Fruit fly (Drosophila melanogaster): ENCODE results near the gene wls.

Gene wls

dm6 chr3L:11203820-11204449 lies 34.5 kb upstream of the wls start:
- TF ChIP-seq tj (GFP tag; optimal IDR thresholded peaks at IDR 0.05) (peak; percentile 96), CG14711 (tag; optimal IDR thresholded peaks at IDR 0.05) (no peak)

DNA sequence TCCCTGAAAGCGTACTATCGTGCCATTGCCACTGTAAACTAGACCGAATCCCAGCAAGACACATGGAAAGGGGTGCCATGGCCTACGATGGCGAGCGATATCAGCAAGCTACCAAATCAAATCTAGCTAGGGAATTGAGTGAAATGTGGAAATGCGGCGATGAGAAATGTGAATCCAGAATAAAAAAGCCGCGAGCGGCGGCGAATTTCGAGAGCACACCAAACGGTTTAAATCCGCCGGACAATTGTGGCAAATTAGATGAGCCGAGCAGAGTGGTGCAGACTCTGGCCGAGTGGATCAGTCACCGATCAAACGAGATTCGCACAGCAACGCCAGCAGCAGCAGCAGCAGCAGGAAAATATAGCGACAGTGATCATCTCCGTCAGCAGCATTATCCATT lies 31.6 kb upstream of the wls start, which contains the start of gene nkt:
nkt (plus strand) TSS at position 301 of the 400 bp plus-strand sequence.
- no peak for TF ChIP-seq Crg-1 (GFP tag; optimal IDR thresholded peaks at IDR 0.05)
- TF ChIP-seq cic (GFP tag; optimal IDR thresholded peaks at IDR 0.05): no peak
- TF ChIP-seq CG7045 (GFP tag; optimal IDR thresholded peaks at IDR 0.05): no peak
- no peak for TF ChIP-seq toe (GFP tag; optimal IDR thresholded peaks at IDR 0.05)
- TF ChIP-seq CG33017 (tag; optimal IDR thresholded peaks at IDR 0.05): no peak
- no peak for TF ChIP-seq cnc (optimal IDR thresholded peaks at IDR 0.05)
- no peak for TF ChIP-seq ovo (GFP tag; optimal IDR thresholded peaks at IDR 0.05)
- TF ChIP-seq Mnt (GFP tag; optimal IDR thresholded peaks at IDR 0.05): no peak
- TF ChIP-seq CG14711 (tag; optimal IDR thresholded peaks at IDR 0.05): no peak
- TF ChIP-seq CG11617 (GFP tag; optimal IDR thresholded peaks at IDR 0.05): no peak
- no peak for TF ChIP-seq CG12768 (GFP tag; optimal IDR thresholded peaks at IDR 0.05)
- TF ChIP-seq kay (GFP tag; ENCODE audit: borderline replicate concordance): no peak

DNA sequence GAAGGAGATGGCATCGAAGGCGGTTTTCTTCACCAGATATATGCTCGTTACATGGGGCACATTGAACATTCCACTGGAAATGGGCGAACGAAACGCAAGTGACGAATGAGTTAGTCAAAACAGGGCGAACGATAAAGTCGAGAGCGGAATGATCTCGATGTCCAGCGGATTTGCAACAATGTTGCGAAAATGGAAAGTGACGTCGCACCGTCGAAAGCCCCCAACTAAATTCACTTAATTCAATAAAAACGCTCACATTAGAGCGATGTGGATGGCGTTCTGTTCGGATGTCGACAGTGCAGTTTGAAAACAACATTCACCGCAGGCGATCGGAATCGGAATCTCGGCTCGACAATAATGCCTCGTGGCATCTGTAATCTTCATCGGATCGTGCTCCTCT lies 29.9 kb upstream of the wls start, which contains the start of gene CG7607:
CG7607 (plus strand) TSS at position 301 of the 400 bp plus-strand sequence.
- TF ChIP-seq Hr96 (GFP tag; optimal IDR thresholded peaks at IDR 0.05) (no peak), cic (GFP tag; optimal IDR thresholded peaks at IDR 0.05) (no peak), bab1 (GFP tag; optimal IDR thresholded peaks at IDR 0.05) (no peak), CG14711 (tag; optimal IDR thresholded peaks at IDR 0.05) (no peak), CG5204 (GFP tag; optimal IDR thresholded peaks at IDR 0.05) (no peak), CG7101 (tag; optimal IDR thresholded peaks at IDR 0.05) (no peak), pad (GFP tag; optimal IDR thresholded peaks at IDR 0.05) (no peak), CG1620 (GFP tag; optimal IDR thresholded peaks at IDR 0.05) (no peak), Mnt (GFP tag; optimal IDR thresholded peaks at IDR 0.05) (no peak), CG11617 (GFP tag; optimal IDR thresholded peaks at IDR 0.05) (no peak), toe (GFP tag; optimal IDR thresholded peaks at IDR 0.05) (no peak), Clk (GFP tag; optimal IDR thresholded peaks at IDR 0.05) (no peak), CG12768 (GFP tag; optimal IDR thresholded peaks at IDR 0.05) (no peak), kay (GFP tag; ENCODE audit: borderline replicate concordance) (no peak), ovo (GFP tag; optimal IDR thresholded peaks at IDR 0.05) (no peak), CG33017 (tag; optimal IDR thresholded peaks at IDR 0.05) (no peak)

- TF ChIP-seq kay (GFP tag; ENCODE audit: borderline replicate concordance) (no peak), tj (GFP tag; optimal IDR thresholded peaks at IDR 0.05) (no peak), CG1620 (GFP tag; optimal IDR thresholded peaks at IDR 0.05) (no peak), CG5204 (GFP tag; optimal IDR thresholded peaks at IDR 0.05) (no peak), cic (GFP tag; optimal IDR thresholded peaks at IDR 0.05) (no peak), Crg-1 (GFP tag; optimal IDR thresholded peaks at IDR 0.05) (no peak), Hr96 (GFP tag; optimal IDR thresholded peaks at IDR 0.05) (no peak), CG14711 (tag; optimal IDR thresholded peaks at IDR 0.05) (no peak), CG7045 (GFP tag; optimal IDR thresholded peaks at IDR 0.05) (no peak)
Measured at dm6 chr3L:11198375-11198774, 28.9 kb upstream of the wls start.

dm6 chr3L:11197291-11198021 lies 28.0 kb upstream of the wls start, which contains the start of gene GlcAT-P:
Gene GlcAT-P, minus strand, starts transcription at chr3L:11197536.
- TF ChIP-seq CG5204 (GFP tag; optimal IDR thresholded peaks at IDR 0.05): peak; percentile 27
- TF ChIP-seq CG1620 (GFP tag; optimal IDR thresholded peaks at IDR 0.05): no peak
- TF ChIP-seq cic (GFP tag; optimal IDR thresholded peaks at IDR 0.05): no peak
- TF ChIP-seq Hr96 (GFP tag; optimal IDR thresholded peaks at IDR 0.05): no peak
- TF ChIP-seq Mnt (GFP tag; optimal IDR thresholded peaks at IDR 0.05): no peak
- TF ChIP-seq cnc (optimal IDR thresholded peaks at IDR 0.05): no peak
- no peak for TF ChIP-seq Crg-1 (GFP tag; optimal IDR thresholded peaks at IDR 0.05)
- TF ChIP-seq CG7045 (GFP tag; optimal IDR thresholded peaks at IDR 0.05): peak; percentile 78
- peak; percentile 59 for TF ChIP-seq pad (GFP tag; optimal IDR thresholded peaks at IDR 0.05)
- no peak for TF ChIP-seq tj (GFP tag; optimal IDR thresholded peaks at IDR 0.05)
- TF ChIP-seq bab1 (GFP tag; optimal IDR thresholded peaks at IDR 0.05): peak; percentile 54
- TF ChIP-seq kay (GFP tag; ENCODE audit: borderline replicate concordance): peak; percentile 19
- TF ChIP-seq ovo (GFP tag; optimal IDR thresholded peaks at IDR 0.05): no peak
- no peak for TF ChIP-seq toe (GFP tag; optimal IDR thresholded peaks at IDR 0.05)
- peak; percentile 83 for TF ChIP-seq CG33017 (tag; optimal IDR thresholded peaks at IDR 0.05)
- peak; percentile 79 for TF ChIP-seq CG14711 (tag; optimal IDR thresholded peaks at IDR 0.05)
- TF ChIP-seq Clk (GFP tag; optimal IDR thresholded peaks at IDR 0.05): peak; percentile 11
- TF ChIP-seq CG7101 (tag; optimal IDR thresholded peaks at IDR 0.05): peak; percentile 81
- peak; percentile 71 for TF ChIP-seq CG11617 (GFP tag; optimal IDR thresholded peaks at IDR 0.05)
- TF ChIP-seq CG12768 (GFP tag; optimal IDR thresholded peaks at IDR 0.05): no peak

dm6 chr3L:11196860-11197259 lies 27.4 kb upstream of the wls start:
- TF ChIP-seq kay (GFP tag; ENCODE audit: borderline replicate concordance) (no peak), CG5204 (GFP tag; optimal IDR thresholded peaks at IDR 0.05) (no peak), tj (GFP tag; optimal IDR thresholded peaks at IDR 0.05) (no peak), Clk (GFP tag; optimal IDR thresholded peaks at IDR 0.05) (no peak), bab1 (GFP tag; optimal IDR thresholded peaks at IDR 0.05) (no peak)
